Worm (Caenorhabditis elegans) whole organism, early embryonic: ENCODE measurements around the gene R53.4.

Experiments
- F13C5.2 ChIP-seq: sonication (generic microtip); optimal IDR thresholded peaks from 2 replicates; lab custom pipeline; 2017; ENCODE audit warnings: mild to moderate bottlenecking, missing genetic modification characterization, inconsistent platforms, missing compliant biosample characterization
- aly-1 ChIP-seq: sonication (generic microtip); optimal IDR thresholded peaks from 2 replicates; lab custom pipeline; 2016; ENCODE audit warnings: missing genetic modification characterization, missing compliant biosample characterization
- ama-1 ChIP-seq: fragments of 150-350 bp; optimal IDR thresholded peaks from 2 replicates; lab custom pipeline; 2014
- ceh-13 ChIP-seq: fragments of 200-800 bp; sonication (Bioruptor generic); optimal IDR thresholded peaks from 2 replicates; lab custom pipeline; 2018; ENCODE audit warnings: mild to moderate bottlenecking, missing genetic modification characterization, missing compliant biosample characterization
- ceh-36 ChIP-seq: sonication (generic microtip); optimal IDR thresholded peaks from 2 replicates; lab custom pipeline; 2016; ENCODE audit warnings: missing genetic modification characterization, inconsistent platforms, missing compliant biosample characterization
- flt-1 ChIP-seq: fragments of 200-800 bp; sonication (Bioruptor generic); IDR thresholded peaks from 2 replicates; pipeline ENCODE4 v1.3.6; 2022; ENCODE audit warnings: missing genetic modification characterization, missing compliant biosample characterization
- hmbx-1 ChIP-seq: sonication (generic microtip); optimal IDR thresholded peaks from 2 replicates; lab custom pipeline; 2016; ENCODE audit warnings: mild to moderate bottlenecking, missing genetic modification characterization, missing compliant biosample characterization
- hmg-4 ChIP-seq: fragments of 200-800 bp; sonication (Bioruptor generic); optimal IDR thresholded peaks from 2 replicates; lab custom pipeline; 2018; ENCODE audit warnings: mild to moderate bottlenecking, missing genetic modification characterization, missing compliant biosample characterization
- hnd-1 ChIP-seq: sonication (generic microtip); optimal IDR thresholded peaks from 2 replicates; lab custom pipeline; 2016; ENCODE audit warnings: missing genetic modification characterization, missing compliant biosample characterization
- pes-1 ChIP-seq: fragments of 200-800 bp; sonication (Bioruptor generic); IDR thresholded peaks from 2 replicates; pipeline ENCODE4 v1.3.6; 2022; ENCODE audit warnings: missing genetic modification reagents, missing genetic modification characterization, missing compliant biosample characterization
- scrt-1 ChIP-seq: fragments of 200-800 bp; sonication (Bioruptor generic); IDR thresholded peaks from 2 replicates; pipeline ENCODE4 v1.3.6; 2022; ENCODE audit warnings: missing genetic modification characterization, missing compliant biosample characterization
- tbx-11 ChIP-seq: fragments of 200-800 bp; sonication (Bioruptor generic); IDR thresholded peaks from 2 replicates; pipeline ENCODE4 v1.3.6; 2022; ENCODE audit warnings: missing genetic modification characterization, missing compliant biosample characterization
- tbx-37 ChIP-seq: fragments of 200-800 bp; sonication (Bioruptor generic); conservative IDR thresholded peaks from 2 replicates; pipeline ENCODE4 v1.3.6; 2022; ENCODE audit warnings: missing genetic modification reagents, missing genetic modification characterization, missing compliant biosample characterization
- tra-4 ChIP-seq: sonication (generic microtip); optimal IDR thresholded peaks from 2 replicates; lab custom pipeline; 2017; ENCODE audit warnings: missing genetic modification characterization, missing compliant biosample characterization

ce11 chrII:9976405-9976804, 8.6 kb upstream of the R53.4 start, which contains the start of gene R53.8:
- TF ChIP-seq tra-4 (no peak), hnd-1 (tag; lab: Kevin White, UChicago) (no peak), ama-1 (lab: Kevin White, UChicago) (no peak), ceh-13 (GFP tag; lab: Kevin White, UChicago) (no peak), flt-1 (GFP tag; lab: Robert Waterston, UW) (no peak), aly-1 (tag; lab: Kevin White, UChicago) (no peak), pes-1 (GFP tag; lab: Robert Waterston, UW) (no peak), hmbx-1 (no peak), tbx-11 (GFP tag; lab: Robert Waterston, UW) (no peak), tbx-37 (no peak), F13C5.2 (tag; lab: Kevin White, UChicago) (no peak), scrt-1 (GFP tag; lab: Robert Waterston, UW) (no peak), hmg-4 (no peak), ceh-36 (tag; lab: Kevin White, UChicago) (no peak)
